Worm (Caenorhabditis elegans) whole organism, L2 larva: ENCODE results near the gene F29B9.1.

Experiments
- ZK546.5 ChIP-seq: sonication (generic microtip); optimal IDR thresholded peaks from 2 replicates; lab custom pipeline; 2017; ENCODE audit warnings: missing biosample characterization, missing genetic modification characterization
- blmp-1 ChIP-seq: sonication (generic microtip); optimal IDR thresholded peaks from 2 replicates; lab custom pipeline; 2017; ENCODE audit warnings: missing genetic modification characterization, mild to moderate bottlenecking, missing compliant biosample characterization, antibody characterized with exemption, moderate library complexity; ENCODE audit not compliant: insufficient read depth
- dmd-4 ChIP-seq: sonication (generic microtip); optimal IDR thresholded peaks from 2 replicates; lab custom pipeline; 2017; ENCODE audit warnings: missing biosample characterization, missing genetic modification characterization
- lin-13 ChIP-seq: fragments of 150-350 bp; optimal IDR thresholded peaks from 2 replicates; lab custom pipeline; 2014; ENCODE audit warnings: missing biosample characterization, missing genetic modification reagents, missing genetic modification characterization
- lsy-2 ChIP-seq, 2 experiments: fragments of 150-350 bp in 1 of 2; sonication (generic microtip) in 1 of 2; optimal IDR thresholded peaks; 2 replicates each; lab custom pipeline; 2014 to 2017; ENCODE audit warnings: missing biosample characterization in 2 of 2, missing genetic modification characterization in 2 of 2
- mbf-1 ChIP-seq: sonication (generic microtip); optimal IDR thresholded peaks from 2 replicates; lab custom pipeline; 2017; ENCODE audit warnings: missing biosample characterization, missing genetic modification characterization
- mdl-1 ChIP-seq, 2 experiments: fragments of 150-350 bp in 1 of 2; sonication (generic microtip) in 1 of 2; optimal IDR thresholded peaks; 2 replicates each; lab custom pipeline; 2017; ENCODE audit warnings: missing biosample characterization in 2 of 2, missing genetic modification characterization in 2 of 2
- nhr-11 ChIP-seq: fragments of 150-350 bp; optimal IDR thresholded peaks from 2 replicates; lab custom pipeline; 2014; ENCODE audit warnings: missing biosample characterization, missing genetic modification characterization
- nhr-237 ChIP-seq: fragments of 150-350 bp; optimal IDR thresholded peaks from 2 replicates; lab custom pipeline; 2014; ENCODE audit warnings: missing biosample characterization, missing genetic modification characterization
- peb-1 ChIP-seq: fragments of 150-350 bp; optimal IDR thresholded peaks from 2 replicates; lab custom pipeline; 2014; ENCODE audit warnings: missing biosample characterization, missing genetic modification characterization
- sma-3 ChIP-seq: sonication (generic microtip); optimal IDR thresholded peaks from 2 replicates; lab custom pipeline; 2016; ENCODE audit warnings: missing genetic modification reagents, missing genetic modification characterization, missing compliant biosample characterization
- ztf-11 ChIP-seq: sonication (generic microtip); optimal IDR thresholded peaks from 2 replicates; lab custom pipeline; 2017; ENCODE audit warnings: missing biosample characterization, missing genetic modification characterization
- ztf-4 ChIP-seq: fragments of 150-350 bp; optimal IDR thresholded peaks from 2 replicates; lab custom pipeline; 2014; ENCODE audit warnings: missing biosample characterization, missing genetic modification characterization

- no peak for TF ChIP-seq peb-1 (tag; lab: Kevin White, UChicago)
- TF ChIP-seq dmd-4 (tag; lab: Kevin White, UChicago) = no peak
- no peak for TF ChIP-seq lin-13
- no peak for TF ChIP-seq mdl-1 (tag; optimal IDR thresholded peaks at IDR 0.05; lab: Kevin White, UChicago)
- no peak for TF ChIP-seq blmp-1
- no peak for TF ChIP-seq mbf-1
- TF ChIP-seq lsy-2 (tag; optimal IDR thresholded peaks at IDR 0.05; lab: Kevin White, UChicago) = no peak
- TF ChIP-seq nhr-11 = no peak
- no peak for TF ChIP-seq ztf-4
- no peak for TF ChIP-seq nhr-237 (tag; lab: Kevin White, UChicago)
- no peak for TF ChIP-seq sma-3
- no peak for TF ChIP-seq ZK546.5 (tag; lab: Kevin White, UChicago)
- no peak for TF ChIP-seq ztf-11 (tag; lab: Kevin White, UChicago)
These were observed 27.3 kb downstream of the F29B9.1 start, which contains the start of gene spe-51 for ce11 chrIV:4692463-4692862.
